Worm (Caenorhabditis elegans): ENCODE data around the gene sbt-1.

The sbt-1 gene

DNA sequence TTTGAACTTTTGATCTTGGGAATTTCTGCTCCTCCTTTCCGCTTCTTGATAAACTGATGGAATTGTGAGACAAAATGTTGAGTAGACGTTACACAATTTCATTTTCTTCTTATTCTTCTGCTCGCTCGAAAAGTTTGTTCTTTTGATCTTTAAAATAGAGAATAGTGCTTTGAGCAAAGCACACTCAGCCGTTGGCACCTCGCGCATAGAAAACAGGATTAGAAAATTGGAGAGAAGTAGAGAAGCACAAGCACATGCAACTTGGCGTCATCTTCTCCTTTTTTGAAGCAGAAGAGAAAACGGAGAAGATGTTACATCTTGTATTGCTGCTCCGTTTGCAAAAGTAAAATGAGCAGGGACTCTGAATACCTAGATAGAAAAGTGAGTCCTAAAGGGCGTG, 46.5 kb downstream of the sbt-1 start:
- TF ChIP-seq K09A11.1 (tag; optimal IDR thresholded peaks at IDR 0.05; ENCODE audit: insufficient read depth), result peak; percentile 21
- peak; percentile 99 for TF ChIP-seq unc-42 (tag; optimal IDR thresholded peaks at IDR 0.05)
- TF ChIP-seq T23F11.4 (GFP tag; optimal IDR thresholded peaks at IDR 0.05), result no peak
- no peak for TF ChIP-seq elt-2 (tag; optimal IDR thresholded peaks at IDR 0.05)
- peak; percentile 2 for TF ChIP-seq tbx-2 (tag; optimal IDR thresholded peaks at IDR 0.05)
- TF ChIP-seq ceh-31 (tag; optimal IDR thresholded peaks at IDR 0.05), result peak; percentile 53
- TF ChIP-seq ceh-18 (tag; optimal IDR thresholded peaks at IDR 0.05), result peak; percentile 20
- peak; percentile 48 for TF ChIP-seq nfya-1 (tag; optimal IDR thresholded peaks at IDR 0.05)

DNA sequence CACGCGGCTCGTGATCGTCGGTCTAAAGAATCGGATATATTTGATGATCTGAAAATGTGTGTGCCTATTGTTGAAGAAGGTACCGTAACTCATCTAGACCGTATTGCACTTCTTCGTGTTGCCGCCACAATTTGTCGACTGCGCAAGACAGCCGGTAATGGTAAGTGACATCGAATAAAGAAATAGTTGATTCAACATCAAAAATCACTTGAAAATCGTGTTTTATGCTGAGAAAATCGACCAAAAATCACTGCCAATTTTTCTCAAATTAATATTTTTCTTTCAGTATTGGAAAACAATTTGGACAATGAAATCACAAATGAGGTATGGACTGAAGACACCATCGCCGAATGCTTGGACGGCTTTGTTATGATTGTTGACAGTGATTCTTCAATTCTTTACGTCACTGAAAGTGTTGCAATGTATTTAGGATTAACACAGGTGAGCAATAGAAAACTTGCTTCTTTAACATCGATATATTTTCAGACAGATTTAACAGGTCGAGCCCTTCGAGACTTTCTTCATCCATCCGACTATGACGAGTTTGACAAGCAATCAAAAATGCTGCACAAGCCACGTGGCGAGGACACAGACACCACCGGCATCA, 47.2 kb downstream of the sbt-1 start:
- TF ChIP-seq Y22D7AL.16 (tag; optimal IDR thresholded peaks at IDR 0.05), result no peak
- no peak for TF ChIP-seq F13H6.1 (tag; optimal IDR thresholded peaks at IDR 0.05)
- no peak for TF ChIP-seq odd-2 (tag; optimal IDR thresholded peaks at IDR 0.05)
- no peak for TF ChIP-seq fkh-10 (GFP tag; optimal IDR thresholded peaks at IDR 0.05)
- no peak for TF ChIP-seq sox-4 (tag; optimal IDR thresholded peaks at IDR 0.05)

DNA sequence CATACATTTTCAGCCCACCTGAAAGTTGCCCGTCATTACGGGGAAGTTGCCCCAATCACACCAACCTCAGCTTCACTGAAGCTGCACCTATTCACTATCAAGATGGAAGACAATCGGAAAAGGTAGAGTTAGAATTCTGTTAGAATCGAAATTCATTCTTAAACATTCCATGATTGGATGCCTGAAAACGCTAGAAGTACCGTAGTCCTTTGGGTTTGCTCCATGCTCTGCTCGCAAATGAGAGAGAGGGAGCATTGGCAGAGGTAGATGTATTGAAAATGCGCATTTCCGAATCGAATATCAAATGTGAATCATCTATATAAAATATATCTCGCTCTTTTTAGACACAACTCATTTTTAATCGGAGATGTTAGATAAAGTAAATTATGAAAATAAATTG, 48.3 kb downstream of the sbt-1 start, which contains the start of gene hif-1:
hif-1 (plus strand) TSS at position 8 of the 400 bp plus-strand sequence.
- TF ChIP-seq sdc-2 (tag; optimal IDR thresholded peaks at IDR 0.05) (no peak), pax-1 (tag; optimal IDR thresholded peaks at IDR 0.05) (no peak)

DNA sequence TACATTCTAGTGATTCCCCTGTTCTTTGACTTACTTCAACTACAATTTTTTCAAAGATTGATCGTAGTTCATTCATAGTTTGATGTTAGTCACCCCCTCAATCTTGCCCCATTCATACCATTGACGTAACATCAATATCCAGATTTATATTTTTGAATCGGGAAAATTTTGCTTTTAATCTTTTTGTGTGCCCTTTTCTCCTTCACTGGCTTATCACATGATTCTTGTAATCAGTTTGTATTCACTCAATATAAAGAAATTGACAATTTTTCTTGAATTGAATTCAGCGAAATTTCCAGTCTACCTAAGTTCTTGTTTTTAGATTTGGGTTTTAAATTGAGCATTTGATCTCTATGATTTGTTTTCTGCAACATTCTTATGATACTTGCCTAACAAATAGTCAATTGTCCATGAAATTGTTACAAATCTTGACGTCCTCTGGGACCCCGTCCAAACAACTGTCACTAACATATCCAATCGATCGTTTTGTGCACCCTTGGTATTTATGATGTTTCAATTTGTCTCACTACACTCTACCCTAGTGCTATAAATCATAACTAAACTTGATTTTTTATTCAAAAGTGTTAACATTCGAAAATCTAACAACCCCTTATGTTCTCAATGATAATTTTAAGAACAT, 48.9 kb downstream of the sbt-1 start:
- TF ChIP-seq ceh-31 (tag; optimal IDR thresholded peaks at IDR 0.05) (no peak), pag-3 (tag; optimal IDR thresholded peaks at IDR 0.05; ENCODE audit: borderline replicate concordance) (no peak), pha-2 (tag; optimal IDR thresholded peaks at IDR 0.05) (no peak), unc-55 (GFP tag; optimal IDR thresholded peaks at IDR 0.05) (peak; percentile 70)

DNA sequence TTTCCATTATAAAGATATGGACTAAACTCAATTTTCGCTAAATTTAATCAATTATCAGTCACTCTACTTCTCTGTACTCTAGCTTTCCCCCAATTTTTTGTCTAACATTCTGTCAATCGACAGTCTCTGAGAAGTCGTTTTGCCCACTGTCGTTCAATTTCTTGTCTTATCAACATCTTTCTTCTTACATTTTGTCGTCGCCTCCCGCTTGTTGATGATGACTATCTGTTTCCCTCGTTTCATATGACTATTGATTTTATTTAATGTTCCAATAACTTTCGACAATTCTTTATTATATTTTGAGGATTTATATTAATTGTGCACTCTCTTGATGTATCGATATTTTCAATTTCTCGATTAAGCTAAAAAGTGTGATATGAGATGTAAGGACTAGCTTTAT, 49.8 kb downstream of the sbt-1 start:
- no peak for TF ChIP-seq pax-1 (tag; optimal IDR thresholded peaks at IDR 0.05)
- no peak for TF ChIP-seq madf-2 (tag; optimal IDR thresholded peaks at IDR 0.05)
- no peak for TF ChIP-seq Y22D7AL.16 (tag; optimal IDR thresholded peaks at IDR 0.05)
- TF ChIP-seq elt-4 (tag; optimal IDR thresholded peaks at IDR 0.05), result no peak
- no peak for TF ChIP-seq elt-2 (tag; optimal IDR thresholded peaks at IDR 0.05)
- TF ChIP-seq hlh-8 (tag; optimal IDR thresholded peaks at IDR 0.05), result no peak
- no peak for TF ChIP-seq hlh-6 (tag; optimal IDR thresholded peaks at IDR 0.05)
- TF ChIP-seq lim-6 (tag; optimal IDR thresholded peaks at IDR 0.05), result no peak
- no peak for TF ChIP-seq C08G9.2 (tag; optimal IDR thresholded peaks at IDR 0.05)
- TF ChIP-seq tbx-7 (tag; optimal IDR thresholded peaks at IDR 0.05), result no peak
- no peak for TF ChIP-seq sox-4 (tag; optimal IDR thresholded peaks at IDR 0.05)
- no peak for TF ChIP-seq ceh-22 (tag; optimal IDR thresholded peaks at IDR 0.05)
- no peak for TF ChIP-seq ceh-31 (tag; optimal IDR thresholded peaks at IDR 0.05)
- no peak for TF ChIP-seq ztf-16 (tag; optimal IDR thresholded peaks at IDR 0.05)
- TF ChIP-seq pha-4 (tag; optimal IDR thresholded peaks at IDR 0.05), result no peak
- no peak for TF ChIP-seq ceh-2 (tag; optimal IDR thresholded peaks at IDR 0.05)
- no peak for TF ChIP-seq hlh-15 (tag; optimal IDR thresholded peaks at IDR 0.05)

DNA sequence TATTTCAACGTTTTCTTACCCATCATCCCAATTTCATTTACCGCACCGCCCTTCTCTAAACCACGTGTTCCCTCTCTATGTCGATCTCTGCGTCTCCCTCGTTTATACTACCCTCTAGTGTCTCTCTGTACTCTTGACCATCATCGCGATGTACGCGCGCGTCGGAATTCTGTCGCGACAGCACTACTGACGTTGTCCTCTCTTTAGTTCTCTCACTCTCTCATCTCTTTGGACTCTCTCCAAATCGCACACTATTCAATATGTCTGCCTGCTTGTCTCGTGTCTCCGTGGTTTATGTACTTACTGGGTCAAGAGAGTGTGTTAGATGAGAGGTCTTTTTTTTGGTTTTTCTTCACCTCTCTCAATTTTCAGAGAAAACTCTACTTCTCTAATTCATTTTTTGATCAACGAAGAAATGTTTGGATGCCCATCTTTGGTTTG, 50.4 kb downstream of the sbt-1 start:
- TF ChIP-seq sox-4 (tag; optimal IDR thresholded peaks at IDR 0.05), result no peak
- peak; percentile 85 for TF ChIP-seq ceh-22 (tag; optimal IDR thresholded peaks at IDR 0.05)
- TF ChIP-seq odd-2 (tag; optimal IDR thresholded peaks at IDR 0.05), result no peak
- TF ChIP-seq elt-2 (tag; optimal IDR thresholded peaks at IDR 0.05), result peak; percentile 27
- no peak for TF ChIP-seq hlh-6 (tag; optimal IDR thresholded peaks at IDR 0.05)
- TF ChIP-seq rnt-1 (tag; optimal IDR thresholded peaks at IDR 0.05), result peak; percentile 83
- TF ChIP-seq pha-4 (tag; optimal IDR thresholded peaks at IDR 0.05), result peak; percentile 100
- TF ChIP-seq tbx-7 (tag; optimal IDR thresholded peaks at IDR 0.05), result peak; percentile 21
- peak; percentile 59 for TF ChIP-seq dve-1 (tag; optimal IDR thresholded peaks at IDR 0.05)
- TF ChIP-seq madf-2 (tag; optimal IDR thresholded peaks at IDR 0.05), result peak; percentile 80
- TF ChIP-seq fax-1 (tag; optimal IDR thresholded peaks at IDR 0.05), result no peak
- no peak for TF ChIP-seq hlh-13 (GFP tag; optimal IDR thresholded peaks at IDR 0.05)
- no peak for TF ChIP-seq npax-4 (tag; optimal IDR thresholded peaks at IDR 0.05)
- peak; percentile 27 for TF ChIP-seq pha-2 (tag; optimal IDR thresholded peaks at IDR 0.05)
- no peak for TF ChIP-seq hlh-15 (tag; optimal IDR thresholded peaks at IDR 0.05)
- no peak for TF ChIP-seq ztf-16 (tag; optimal IDR thresholded peaks at IDR 0.05)
- no peak for TF ChIP-seq C08G9.2 (tag; optimal IDR thresholded peaks at IDR 0.05)
- no peak for TF ChIP-seq eyg-1 (tag; optimal IDR thresholded peaks at IDR 0.05)
- TF ChIP-seq sox-2 (GFP tag; IDR thresholded peaks at IDR 0.05), result no peak
- TF ChIP-seq dmd-4 (tag; optimal IDR thresholded peaks at IDR 0.05; ENCODE audit: borderline replicate concordance), result no peak
- TF ChIP-seq tbx-2 (tag; optimal IDR thresholded peaks at IDR 0.05), result peak; percentile 80
- peak; percentile 90 for TF ChIP-seq nfya-1 (tag; optimal IDR thresholded peaks at IDR 0.05)
- TF ChIP-seq ceh-34 (tag; optimal IDR thresholded peaks at IDR 0.05), result peak; percentile 73

Data from whole organism, late embryonic.